Worm (Caenorhabditis elegans) whole organism, young adult: ENCODE results near the gene rei-1.

Source experiments
- F10E7.11 ChIP-seq: sonication (generic microtip); optimal IDR thresholded peaks from 2 replicates; lab custom pipeline; 2017; ENCODE audit warnings: mild to moderate bottlenecking, missing genetic modification characterization, moderate library complexity, missing compliant biosample characterization
- F23B12.7 ChIP-seq: sonication (generic microtip); optimal IDR thresholded peaks from 2 replicates; lab custom pipeline; 2017; ENCODE audit warnings: missing genetic modification characterization, mild to moderate bottlenecking, missing compliant biosample characterization, antibody characterized with exemption, moderate library complexity; ENCODE audit not compliant: insufficient read depth
- T26A5.8 ChIP-seq: sonication (generic microtip); optimal IDR thresholded peaks from 2 replicates; lab custom pipeline; 2016; ENCODE audit warnings: missing genetic modification characterization, missing compliant biosample characterization
- Y56A3A.18 ChIP-seq: fragments of 200-800 bp; sonication (Bioruptor generic); IDR thresholded peaks from 2 replicates; pipeline ENCODE4 v1.3.6; 2022; ENCODE audit warnings: missing genetic modification reagents, missing genetic modification characterization, missing compliant biosample characterization
- Y95B8A.8 ChIP-seq: fragments of 200-800 bp; sonication (Bioruptor generic); IDR thresholded peaks from 2 replicates; pipeline ENCODE4 v1.3.6; 2022; ENCODE audit warnings: missing genetic modification reagents, missing genetic modification characterization, missing compliant biosample characterization
- akir-1 ChIP-seq: fragments of 200-800 bp; sonication (Bioruptor generic); optimal IDR thresholded peaks from 2 replicates; lab custom pipeline; 2018; ENCODE audit warnings: mild to moderate bottlenecking, missing genetic modification characterization, moderate library complexity, missing compliant biosample characterization
- attf-3 ChIP-seq: fragments of 200-800 bp; sonication (Bioruptor generic); conservative IDR thresholded peaks from 2 replicates; pipeline ENCODE4 v1.3.6; 2022; ENCODE audit warnings: missing genetic modification reagents, missing genetic modification characterization, missing compliant biosample characterization
- attf-5 ChIP-seq: fragments of 200-800 bp; sonication (Bioruptor generic); optimal IDR thresholded peaks from 2 replicates; lab custom pipeline; 2018; ENCODE audit warnings: mild to moderate bottlenecking, missing genetic modification characterization, missing compliant biosample characterization
- cebp-2 ChIP-seq: fragments of 200-800 bp; sonication (Bioruptor generic); IDR thresholded peaks from 2 replicates; pipeline ENCODE4 v1.3.6; 2022; ENCODE audit warnings: missing genetic modification characterization, missing compliant biosample characterization
- ceh-100 ChIP-seq: fragments of 200-800 bp; sonication (Bioruptor generic); IDR thresholded peaks from 2 replicates; pipeline ENCODE4 v1.3.6; 2022; ENCODE audit warnings: missing genetic modification reagents, missing genetic modification characterization, missing compliant biosample characterization
- dpl-1 ChIP-seq: fragments of 150-350 bp; optimal IDR thresholded peaks from 2 replicates; lab custom pipeline; 2014; ENCODE audit warnings: missing biosample characterization, missing genetic modification reagents, missing genetic modification characterization
- efl-1 ChIP-seq: fragments of 150-350 bp; optimal IDR thresholded peaks from 2 replicates; lab custom pipeline; 2014; ENCODE audit warnings: missing biosample characterization, missing genetic modification reagents, missing genetic modification characterization
- gei-17 ChIP-seq: fragments of 200-800 bp; sonication (Bioruptor generic); optimal IDR thresholded peaks from 2 replicates; lab custom pipeline; 2018; ENCODE audit warnings: mild to moderate bottlenecking, missing genetic modification characterization, missing compliant biosample characterization
- hlh-12 ChIP-seq: sonication (generic microtip); optimal IDR thresholded peaks from 2 replicates; lab custom pipeline; 2016; ENCODE audit warnings: missing genetic modification characterization, missing compliant biosample characterization
- hmg-1.2 ChIP-seq: fragments of 200-800 bp; sonication (Bioruptor generic); IDR thresholded peaks from 2 replicates; pipeline ENCODE4 v1.3.6; 2022; ENCODE audit warnings: missing genetic modification reagents, missing genetic modification characterization, missing compliant biosample characterization
- hrde-1 ChIP-seq: sonication (generic microtip); optimal IDR thresholded peaks from 2 replicates; lab custom pipeline; 2016; ENCODE audit warnings: missing genetic modification characterization, mild to moderate bottlenecking, missing compliant biosample characterization, moderate library complexity, missing genotype, missing genetic modification reagents, borderline replicate concordance
- hsf-1 ChIP-seq: fragments of 200-800 bp; sonication (Bioruptor generic); IDR thresholded peaks from 2 replicates; pipeline ENCODE4 v1.3.6; 2022; ENCODE audit warnings: missing genetic modification reagents, missing genetic modification characterization, missing compliant biosample characterization
- lin-35 ChIP-seq, 3 experiments: fragments of 150-350 bp in 2 of 3; sonication (generic microtip) in 1 of 3; optimal IDR thresholded peaks; 2 replicates each; lab custom pipeline; 2014 to 2018; ENCODE audit warnings: missing biosample characterization in 3 of 3, missing genetic modification characterization in 3 of 3, missing genetic modification reagents in 3 of 3
- lin-40 ChIP-seq: sonication (generic microtip); optimal IDR thresholded peaks from 2 replicates; lab custom pipeline; 2016; ENCODE audit warnings: missing genetic modification characterization, mild to moderate bottlenecking, missing compliant biosample characterization, missing genotype, missing genetic modification reagents
- lin-54 ChIP-seq: fragments of 200-800 bp; sonication (Bioruptor generic); optimal IDR thresholded peaks from 2 replicates; lab custom pipeline; 2018; ENCODE audit warnings: mild to moderate bottlenecking, missing genetic modification characterization, missing compliant biosample characterization
- mcd-1 ChIP-seq: fragments of 200-800 bp; sonication (Bioruptor generic); IDR thresholded peaks from 2 replicates; pipeline ENCODE4 v1.3.6; 2022; ENCODE audit warnings: missing genetic modification reagents, missing genetic modification characterization, missing compliant biosample characterization
- nfya-1 ChIP-seq: sonication (generic microtip); optimal IDR thresholded peaks from 2 replicates; lab custom pipeline; 2017; ENCODE audit warnings: antibody characterized with exemption, missing compliant biosample characterization, missing genetic modification characterization, borderline replicate concordance; ENCODE audit not compliant: insufficient read depth
- pbrm-1 ChIP-seq: fragments of 200-800 bp; sonication (Bioruptor generic); IDR thresholded peaks from 2 replicates; pipeline ENCODE4 v1.3.6; 2022; ENCODE audit warnings: missing genetic modification reagents, missing genetic modification characterization, missing compliant biosample characterization
- rcor-1 ChIP-seq: fragments of 200-800 bp; sonication (Bioruptor generic); IDR thresholded peaks from 2 replicates; pipeline ENCODE4 v1.3.6; 2022; ENCODE audit warnings: missing genetic modification reagents, missing genetic modification characterization, missing compliant biosample characterization
- tbp1 ChIP-seq: fragments of 200-800 bp; sonication (Bioruptor generic); optimal IDR thresholded peaks from 2 replicates; lab custom pipeline; 2018; ENCODE audit warnings: mild to moderate bottlenecking, missing genetic modification characterization, missing compliant biosample characterization
- xnd-1 ChIP-seq: sonication (generic microtip); optimal IDR thresholded peaks from 2 replicates; lab custom pipeline; 2016; ENCODE audit warnings: missing genotype, missing genetic modification reagents, missing genetic modification characterization, missing compliant biosample characterization
- zfh-2 ChIP-seq: fragments of 200-800 bp; sonication (Bioruptor generic); conservative IDR thresholded peaks from 2 replicates; pipeline ENCODE4 v1.3.6; 2022; ENCODE audit warnings: missing genetic modification reagents, missing genetic modification characterization, missing compliant biosample characterization
- ztf-26 ChIP-seq: sonication (generic microtip); optimal IDR thresholded peaks from 2 replicates; lab custom pipeline; 2017; ENCODE audit warnings: missing genetic modification characterization, missing compliant biosample characterization
- ztf-6 ChIP-seq: fragments of 200-800 bp; sonication (Bioruptor generic); IDR thresholded peaks from 2 replicates; pipeline ENCODE4 v1.3.6; 2022; ENCODE audit warnings: missing genetic modification reagents, missing genetic modification characterization, missing compliant biosample characterization

The rei-1 gene

DNA sequence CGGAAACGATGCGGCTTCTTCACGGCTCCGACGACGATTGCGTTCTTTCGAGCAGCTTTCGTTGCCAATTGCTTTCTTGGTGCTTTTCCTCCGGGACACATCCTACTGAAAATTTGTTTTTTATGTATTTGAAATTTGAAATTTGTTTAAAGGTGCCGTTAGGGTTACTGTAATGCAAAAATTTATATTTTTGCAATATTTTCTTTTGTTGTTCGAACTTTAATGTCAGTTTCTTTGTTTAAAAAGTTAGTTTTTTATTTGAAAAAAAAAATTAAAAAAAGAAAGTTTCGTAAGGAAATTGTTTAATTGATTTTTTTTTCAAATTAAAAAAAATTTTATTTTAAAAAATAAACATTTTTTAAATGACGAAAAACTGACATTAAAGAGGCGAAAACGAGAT is 39.3 kb downstream of the rei-1 start, which contains the start of gene his-69 (continued):
- TF ChIP-seq lin-40 (tag; lab: Kevin White, UChicago) (no peak), cebp-2 (GFP tag; lab: Robert Waterston, UW) (no peak), xnd-1 (tag; lab: Kevin White, UChicago) (no peak), Y95B8A.8 (no peak), F23B12.7 (tag; lab: Kevin White, UChicago) (no peak)
- TF ChIP-seq, all 124 proteins: peak for 0

DNA sequence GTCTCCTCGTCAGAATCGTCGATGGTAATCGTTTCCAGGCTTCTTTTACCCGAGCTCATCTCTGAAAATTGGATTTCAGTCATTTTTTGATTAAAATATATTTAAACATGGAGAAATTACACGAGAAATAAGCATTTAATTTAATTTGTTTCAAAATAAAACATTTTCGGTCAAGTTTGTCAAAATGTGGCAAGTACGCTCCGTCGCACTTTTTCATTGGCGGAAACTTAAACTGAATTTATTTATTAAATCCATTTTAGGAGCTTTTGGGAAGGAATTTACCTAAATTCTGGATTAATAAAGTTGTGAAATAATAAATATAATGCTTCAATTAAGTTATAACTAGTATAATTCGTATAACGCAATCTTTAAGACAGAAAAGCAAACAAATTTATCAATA is 40.1 kb downstream of the rei-1 start, which contains the start of gene rcq-5:
rcq-5 (minus strand) TSS at position 83 of the 400 bp plus-strand sequence.
- TF ChIP-seq efl-1 (GFP tag; lab: Kevin White, UChicago), result peak; percentile 64
- no peak for TF ChIP-seq rcor-1 (GFP tag; lab: Robert Waterston, UW)
- no peak for TF ChIP-seq cebp-2 (GFP tag; lab: Robert Waterston, UW)
- TF ChIP-seq lin-35 (GFP tag; optimal IDR thresholded peaks at IDR 0.05; lab: Kevin White, UChicago), result peak in 1 of 3 experiments; percentile 58
- no peak for TF ChIP-seq hrde-1 (tag; lab: Kevin White, UChicago)
- TF ChIP-seq dpl-1, result peak; percentile 34
- peak; percentile 78 for TF ChIP-seq mcd-1 (GFP tag; lab: Robert Waterston, UW)
- peak; percentile 57 for TF ChIP-seq lin-54

DNA sequence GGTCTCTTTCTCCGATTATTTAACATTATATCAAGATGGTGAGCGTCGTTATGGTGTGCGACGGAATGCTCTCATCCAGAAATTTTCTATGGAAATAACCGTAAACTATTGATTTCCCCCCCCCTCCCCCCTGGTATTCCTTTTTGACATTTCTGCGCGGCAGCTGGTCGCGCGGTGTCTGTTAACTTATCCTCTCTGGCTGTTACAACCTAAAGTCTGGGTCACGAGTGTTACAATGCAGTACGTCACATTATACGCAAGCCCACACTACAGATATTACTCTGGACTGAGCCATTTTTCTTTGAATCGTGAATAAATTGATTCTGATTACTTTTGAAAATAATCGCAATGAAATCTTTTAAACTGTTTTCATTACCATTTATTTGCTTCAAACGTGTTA is 48.8 kb downstream of the rei-1 start:
- no peak for TF ChIP-seq ztf-6 (GFP tag; lab: Robert Waterston, UW)
- TF ChIP-seq attf-5 (GFP tag; lab: Kevin White, UChicago), result no peak
- no peak for TF ChIP-seq hsf-1 (GFP tag; lab: Robert Waterston, UW)
- no peak for TF ChIP-seq akir-1 (GFP tag; lab: Kevin White, UChicago)
- no peak for TF ChIP-seq hmg-1.2 (GFP tag; lab: Robert Waterston, UW)
- TF ChIP-seq hlh-12 (tag; lab: Kevin White, UChicago), result no peak
- TF ChIP-seq F10E7.11 (tag; lab: Kevin White, UChicago), result no peak
- no peak for TF ChIP-seq attf-3
- no peak for TF ChIP-seq dpl-1
- no peak for TF ChIP-seq nfya-1 (tag; lab: Kevin White, UChicago)
- no peak for TF ChIP-seq ztf-26 (tag; lab: Kevin White, UChicago)
- no peak for TF ChIP-seq T26A5.8
- no peak for TF ChIP-seq zfh-2 (GFP tag; lab: Robert Waterston, UW)
- no peak for TF ChIP-seq Y56A3A.18
- TF ChIP-seq ceh-100, result no peak
- TF ChIP-seq tbp1 (GFP tag; lab: Kevin White, UChicago), result no peak
- TF ChIP-seq hrde-1 (tag; lab: Kevin White, UChicago), result no peak
- no peak for TF ChIP-seq gei-17 (GFP tag; lab: Kevin White, UChicago)
- no peak for TF ChIP-seq pbrm-1 (GFP tag; lab: Robert Waterston, UW)
